Worm (Caenorhabditis elegans) whole organism, late embryonic: ENCODE measurements around the gene pcrg-1.

Experiments used
- C08G9.2 ChIP-seq: sonication (generic microtip); optimal IDR thresholded peaks from 2 replicates; lab custom pipeline; 2016; ENCODE audit warnings: mild to moderate bottlenecking, missing genetic modification characterization, moderate library complexity, missing compliant biosample characterization
- F13H6.1 ChIP-seq: sonication (generic microtip); optimal IDR thresholded peaks from 2 replicates; lab custom pipeline; 2016; ENCODE audit warnings: missing genetic modification characterization, missing compliant biosample characterization
- K02D7.2 ChIP-seq: sonication (generic microtip); optimal IDR thresholded peaks from 2 replicates; lab custom pipeline; 2017; ENCODE audit warnings: mild to moderate bottlenecking, missing genetic modification characterization, missing compliant biosample characterization
- K09A11.1 ChIP-seq: sonication (generic microtip); optimal IDR thresholded peaks from 2 replicates; lab custom pipeline; 2017; ENCODE audit warnings: antibody characterized with exemption, mild to moderate bottlenecking, missing genetic modification characterization, missing compliant biosample characterization; ENCODE audit not compliant: insufficient read depth
- T23F11.4 ChIP-seq: fragments of 200-800 bp; sonication (Bioruptor generic); optimal IDR thresholded peaks from 2 replicates; lab custom pipeline; 2018; ENCODE audit warnings: mild to moderate bottlenecking, missing genetic modification characterization, missing compliant biosample characterization
- Y22D7AL.16 ChIP-seq: sonication (generic microtip); optimal IDR thresholded peaks from 2 replicates; lab custom pipeline; 2016; ENCODE audit warnings: missing genetic modification characterization, missing compliant biosample characterization
- ama-1 ChIP-seq: fragments of 150-350 bp; optimal IDR thresholded peaks from 2 replicates; lab custom pipeline; 2014
- ceh-19 ChIP-seq: fragments of 200-800 bp; sonication (Bioruptor generic); optimal IDR thresholded peaks from 2 replicates; lab custom pipeline; 2018; ENCODE audit warnings: mild to moderate bottlenecking, missing genetic modification characterization, missing compliant biosample characterization
- ceh-2 ChIP-seq: sonication (generic microtip); optimal IDR thresholded peaks from 2 replicates; lab custom pipeline; 2016; ENCODE audit warnings: missing genotype, missing genetic modification characterization, missing compliant biosample characterization
- ceh-31 ChIP-seq: sonication (generic microtip); optimal IDR thresholded peaks from 2 replicates; lab custom pipeline; 2016; ENCODE audit warnings: missing genetic modification characterization, missing compliant biosample characterization
- ceh-34 ChIP-seq: sonication (generic microtip); optimal IDR thresholded peaks from 2 replicates; lab custom pipeline; 2016; ENCODE audit warnings: mild to moderate bottlenecking, missing genetic modification characterization, missing compliant biosample characterization
- ceh-48 ChIP-seq: sonication (generic microtip); optimal IDR thresholded peaks from 2 replicates; lab custom pipeline; 2016; ENCODE audit warnings: missing genetic modification characterization, inconsistent platforms, missing compliant biosample characterization
- ceh-6 ChIP-seq: fragments of 200-800 bp; sonication (Bioruptor generic); optimal IDR thresholded peaks from 2 replicates; lab custom pipeline; 2018; ENCODE audit warnings: mild to moderate bottlenecking, missing genetic modification characterization, missing compliant biosample characterization
- che-1 ChIP-seq: sonication (generic microtip); optimal IDR thresholded peaks from 2 replicates; lab custom pipeline; 2016; ENCODE audit warnings: mild to moderate bottlenecking, missing genetic modification characterization, missing compliant biosample characterization
- dmd-4 ChIP-seq: sonication (generic microtip); optimal IDR thresholded peaks from 2 replicates; lab custom pipeline; 2016; ENCODE audit warnings: borderline replicate concordance, missing genetic modification characterization, missing compliant biosample characterization
- dve-1 ChIP-seq: sonication (generic microtip); optimal IDR thresholded peaks from 2 replicates; lab custom pipeline; 2017; ENCODE audit warnings: antibody characterized with exemption, mild to moderate bottlenecking, missing genetic modification characterization, missing compliant biosample characterization
- elt-2 ChIP-seq: sonication (generic microtip); optimal IDR thresholded peaks from 2 replicates; lab custom pipeline; 2016; ENCODE audit warnings: missing genetic modification reagents, missing genetic modification characterization, missing compliant biosample characterization
- eyg-1 ChIP-seq: sonication (generic microtip); optimal IDR thresholded peaks from 2 replicates; lab custom pipeline; 2016; ENCODE audit warnings: missing genotype, missing genetic modification characterization, missing compliant biosample characterization
- gmeb-2 ChIP-seq: sonication (generic microtip); optimal IDR thresholded peaks from 2 replicates; lab custom pipeline; 2016; ENCODE audit warnings: missing genetic modification characterization, inconsistent platforms, missing compliant biosample characterization
- hlh-6 ChIP-seq: sonication (generic microtip); optimal IDR thresholded peaks from 2 replicates; lab custom pipeline; 2016; ENCODE audit warnings: missing genotype, missing genetic modification characterization, missing compliant biosample characterization
- nfya-1 ChIP-seq: sonication (generic microtip); optimal IDR thresholded peaks from 2 replicates; lab custom pipeline; 2017; ENCODE audit warnings: missing genetic modification characterization, mild to moderate bottlenecking, missing compliant biosample characterization, antibody characterized with exemption, moderate library complexity
- nhr-11 ChIP-seq: fragments of 150-350 bp; optimal IDR thresholded peaks from 2 replicates; lab custom pipeline; 2014; ENCODE audit warnings: missing biosample characterization, missing genetic modification characterization
- pag-3 ChIP-seq: sonication (generic microtip); optimal IDR thresholded peaks from 2 replicates; lab custom pipeline; 2016; ENCODE audit warnings: missing compliant biosample characterization, missing genetic modification characterization, borderline replicate concordance
- pat-9 ChIP-seq: fragments of 200-800 bp; sonication (Bioruptor generic); optimal IDR thresholded peaks from 2 replicates; lab custom pipeline; 2018; ENCODE audit warnings: mild to moderate bottlenecking, missing genetic modification characterization, moderate library complexity, missing compliant biosample characterization
- tbx-2 ChIP-seq: sonication (generic microtip); optimal IDR thresholded peaks from 2 replicates; lab custom pipeline; 2016; ENCODE audit warnings: missing genetic modification characterization, missing compliant biosample characterization
- tbx-7 ChIP-seq: sonication (generic microtip); optimal IDR thresholded peaks from 2 replicates; lab custom pipeline; 2016; ENCODE audit warnings: missing genotype, missing genetic modification characterization, missing compliant biosample characterization
- unc-55 ChIP-seq: sonication (generic microtip); optimal IDR thresholded peaks from 2 replicates; lab custom pipeline; 2017; ENCODE audit warnings: missing biosample characterization, missing genetic modification reagents, missing genetic modification characterization
- unc-86 ChIP-seq: sonication (generic microtip); optimal IDR thresholded peaks from 2 replicates; lab custom pipeline; 2016; ENCODE audit warnings: missing genetic modification characterization, missing compliant biosample characterization
- zip-5 ChIP-seq: sonication (generic microtip); optimal IDR thresholded peaks from 2 replicates; lab custom pipeline; 2016; ENCODE audit warnings: missing genetic modification characterization, missing compliant biosample characterization
- ztf-16 ChIP-seq: sonication (generic microtip); optimal IDR thresholded peaks from 2 replicates; lab custom pipeline; 2017; ENCODE audit warnings: missing genetic modification characterization, missing compliant biosample characterization

The pcrg-1 gene

ce11 chrII:7155392-7155791 lies 45.0 kb upstream of the pcrg-1 start, which contains the start of gene C27H5.2:
Gene C27H5.2 (plus strand): TSS chrII:7155581.
- TF ChIP-seq ama-1 (lab: Kevin White, UChicago) (peak; percentile 47), tbx-2 (tag; lab: Kevin White, UChicago) (no peak)

DNA sequence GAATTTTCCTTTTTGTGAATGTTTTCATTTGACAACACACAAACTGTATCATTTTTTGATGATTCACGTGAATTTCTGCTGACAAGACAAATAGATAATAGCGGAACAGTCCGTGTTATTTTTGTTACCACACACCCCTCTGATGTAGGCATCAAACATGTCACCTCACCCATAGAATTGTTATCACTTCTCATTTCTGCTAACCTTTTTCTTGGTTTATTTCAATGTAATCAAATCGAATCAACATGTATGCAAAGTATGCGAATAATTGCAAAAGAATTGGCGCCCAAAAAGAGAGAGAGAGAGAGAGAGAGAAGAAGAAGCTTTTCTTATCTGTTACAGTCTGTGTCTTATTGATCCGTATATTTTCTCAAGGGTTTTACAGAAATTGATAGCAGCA lies 42.9 kb upstream of the pcrg-1 start:
- TF ChIP-seq unc-55: no peak
- no peak for TF ChIP-seq F13H6.1 (tag; lab: Kevin White, UChicago)
- no peak for TF ChIP-seq ceh-34
- TF ChIP-seq elt-2: peak; percentile 61
- TF ChIP-seq ceh-19: no peak

DNA sequence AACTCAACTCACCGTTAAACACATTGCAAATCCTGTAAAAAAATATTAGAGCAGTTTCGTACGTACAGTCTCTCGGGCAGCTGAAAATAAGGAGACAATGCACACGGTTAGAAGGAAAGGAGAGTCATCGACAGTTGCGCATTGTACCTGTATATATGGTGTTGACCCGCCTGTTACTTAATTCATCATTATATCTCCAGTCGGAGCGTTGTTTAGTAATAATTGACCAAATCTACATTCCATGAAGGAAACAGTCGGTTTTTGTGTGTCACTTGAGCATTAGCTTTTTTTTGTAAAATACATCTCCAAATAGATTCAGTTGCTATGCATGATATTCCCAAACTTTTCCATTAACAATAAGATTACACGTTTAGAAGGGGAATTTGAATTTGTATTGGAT lies 38.8 kb upstream of the pcrg-1 start, which contains the start of gene C27H5.12:
C27H5.12 (minus strand) TSS at position 101 of the 400 bp plus-strand sequence.
- TF ChIP-seq ceh-31 (tag; lab: Kevin White, UChicago): no peak
- TF ChIP-seq tbx-7 (tag; lab: Kevin White, UChicago): no peak
- no peak for TF ChIP-seq unc-86 (tag; lab: Kevin White, UChicago)
- TF ChIP-seq T23F11.4 (GFP tag; lab: Kevin White, UChicago): no peak
- no peak for TF ChIP-seq gmeb-2 (tag; lab: Kevin White, UChicago)
- no peak for TF ChIP-seq che-1 (tag; lab: Kevin White, UChicago)
- TF ChIP-seq dmd-4 (tag; lab: Kevin White, UChicago): no peak
- TF ChIP-seq ztf-16 (tag; lab: Kevin White, UChicago): no peak
- TF ChIP-seq nfya-1 (tag; lab: Kevin White, UChicago): no peak
- TF ChIP-seq Y22D7AL.16 (tag; lab: Kevin White, UChicago): no peak
- no peak for TF ChIP-seq pag-3 (tag; lab: Kevin White, UChicago)
- no peak for TF ChIP-seq K09A11.1
- TF ChIP-seq C08G9.2 (tag; lab: Kevin White, UChicago): no peak
- TF ChIP-seq ceh-2 (tag; lab: Kevin White, UChicago): no peak
- no peak for TF ChIP-seq eyg-1 (tag; lab: Kevin White, UChicago)
- no peak for TF ChIP-seq pat-9 (tag; lab: Kevin White, UChicago)
- no peak for TF ChIP-seq zip-5 (tag; lab: Kevin White, UChicago)

ce11 chrII:7165749-7166148 lies 34.6 kb upstream of the pcrg-1 start, which contains the start of gene mfsd-13.2:
Gene mfsd-13.2 (minus strand): TSS chrII:7165849.
- TF ChIP-seq ceh-6 (no peak), K09A11.1 (no peak)

DNA sequence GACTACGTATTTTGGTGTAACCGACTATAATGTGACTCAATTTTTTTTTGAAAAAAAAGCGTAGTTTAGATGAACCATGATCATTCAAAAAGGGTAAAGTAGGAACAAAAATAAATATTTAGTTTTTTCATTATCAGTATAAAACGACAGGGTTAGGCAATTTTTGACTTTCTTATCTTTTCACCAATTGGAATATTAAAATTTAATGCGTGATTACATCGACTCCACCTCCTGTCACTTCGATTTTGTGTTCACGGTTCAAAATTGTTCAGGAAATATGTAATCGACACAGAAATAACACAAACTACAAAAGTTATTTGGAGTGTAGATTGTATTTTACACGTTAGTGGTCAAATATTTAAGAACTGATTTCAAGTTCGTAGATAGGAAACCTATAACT lies 33.6 kb upstream of the pcrg-1 start:
- no peak for TF ChIP-seq nhr-11 (tag; lab: Kevin White, UChicago)
- no peak for TF ChIP-seq K02D7.2 (tag; lab: Kevin White, UChicago)
- TF ChIP-seq tbx-2 (tag; lab: Kevin White, UChicago): no peak
- TF ChIP-seq K09A11.1: no peak

ce11 chrII:7168712-7169111 lies 31.6 kb upstream of the pcrg-1 start, which contains the start of gene col-36:
Gene col-36 (minus strand): TSS chrII:7168812.
- no peak for TF ChIP-seq dve-1 (tag; lab: Kevin White, UChicago)
- no peak for TF ChIP-seq hlh-6 (tag; lab: Kevin White, UChicago)
- no peak for TF ChIP-seq F13H6.1 (tag; lab: Kevin White, UChicago)
- TF ChIP-seq ceh-48: no peak
